Worm (Caenorhabditis elegans): ENCODE measurements around the gene col-174.

ce11 chrX:7585610-7586259 is 39.1 kb downstream of the col-174 start, which contains the start of gene adt-2:
- TF ChIP-seq dmd-8 (GFP tag; IDR thresholded peaks at IDR 0.05) (no peak), nhr-11 (tag; optimal IDR thresholded peaks at IDR 0.05) (no peak), ces-1 (GFP tag; optimal IDR thresholded peaks at IDR 0.05) (no peak), ztf-11 (tag; optimal IDR thresholded peaks at IDR 0.05) (no peak), unc-62 (GFP tag; optimal IDR thresholded peaks at IDR 0.05 in 1 of 2) (no peak), unc-62 (tag; optimal IDR thresholded peaks at IDR 0.05) (no peak), nhr-10 (tag; optimal IDR thresholded peaks at IDR 0.05) (no peak), nhr-77 (tag; optimal IDR thresholded peaks at IDR 0.05) (no peak), ZK337.2 (GFP tag; IDR thresholded peaks at IDR 0.05) (no peak), egl-27 (tag; optimal IDR thresholded peaks at IDR 0.05) (no peak), snpc-4 (tag; optimal IDR thresholded peaks at IDR 0.05) (no peak), pqm-1 (tag; optimal IDR thresholded peaks at IDR 0.05) (no peak), Y48G9A.11 (GFP tag; IDR thresholded peaks at IDR 0.05) (no peak), fkh-10 (GFP tag; optimal IDR thresholded peaks at IDR 0.05) (no peak)
